Worm (Caenorhabditis elegans) whole organism, L3 larva: Measurements from ENCODE around the gene C06E4.1.

Source experiments
- ama-1 ChIP-seq: fragments of 150-350 bp; optimal IDR thresholded peaks from 2 replicates; lab custom pipeline; 2018
- ceh-16 ChIP-seq: sonication (generic microtip); optimal IDR thresholded peaks from 2 replicates; lab custom pipeline; 2017; ENCODE audit warnings: missing biosample characterization, missing genetic modification characterization
- ceh-28 ChIP-seq: fragments of 150-350 bp; optimal IDR thresholded peaks from 2 replicates; lab custom pipeline; 2014; ENCODE audit warnings: missing biosample characterization, missing genetic modification reagents, missing genetic modification characterization
- ceh-82 ChIP-seq: fragments of 150-350 bp; optimal IDR thresholded peaks from 2 replicates; lab custom pipeline; 2014; ENCODE audit warnings: missing biosample characterization, missing genetic modification characterization
- daf-12 ChIP-seq: fragments of 150-350 bp; optimal IDR thresholded peaks from 2 replicates; lab custom pipeline; 2014; ENCODE audit warnings: missing biosample characterization, missing genetic modification reagents, missing genetic modification characterization
- lin-15B ChIP-seq: fragments of 150-350 bp; optimal IDR thresholded peaks from 2 replicates; lab custom pipeline; 2014; ENCODE audit warnings: missing biosample characterization, missing genetic modification characterization
- lin-39 ChIP-seq: fragments of 150-350 bp; optimal IDR thresholded peaks from 2 replicates; lab custom pipeline; 2018; ENCODE audit warnings: missing biosample characterization, missing genetic modification reagents, missing genetic modification characterization
- mml-1 ChIP-seq: fragments of 150-350 bp; sonication (generic microtip); optimal IDR thresholded peaks from 3 replicates; lab custom pipeline; 2014; ENCODE audit warnings: missing biosample characterization, missing genetic modification characterization
- nhr-12 ChIP-seq: fragments of 150-350 bp; optimal IDR thresholded peaks from 2 replicates; lab custom pipeline; 2014; ENCODE audit warnings: missing biosample characterization, missing genetic modification characterization
- nhr-76 ChIP-seq: fragments of 150-350 bp; sonication (generic microtip); optimal IDR thresholded peaks from 5 replicates; lab custom pipeline; 2014; ENCODE audit warnings: missing biosample characterization, missing genetic modification characterization
- pha-4 ChIP-seq: fragments of 150-350 bp; optimal IDR thresholded peaks from 2 replicates; lab custom pipeline; 2014; ENCODE audit warnings: missing biosample characterization, missing genetic modification reagents, missing genetic modification characterization
- skn-1 ChIP-seq: fragments of 150-350 bp; optimal IDR thresholded peaks from 2 replicates; lab custom pipeline; 2014; ENCODE audit warnings: missing biosample characterization, missing genetic modification characterization
- tbx-2 ChIP-seq: sonication (generic microtip); optimal IDR thresholded peaks from 2 replicates; lab custom pipeline; 2016; ENCODE audit warnings: mild to moderate bottlenecking, missing genetic modification characterization, missing compliant biosample characterization

DNA sequence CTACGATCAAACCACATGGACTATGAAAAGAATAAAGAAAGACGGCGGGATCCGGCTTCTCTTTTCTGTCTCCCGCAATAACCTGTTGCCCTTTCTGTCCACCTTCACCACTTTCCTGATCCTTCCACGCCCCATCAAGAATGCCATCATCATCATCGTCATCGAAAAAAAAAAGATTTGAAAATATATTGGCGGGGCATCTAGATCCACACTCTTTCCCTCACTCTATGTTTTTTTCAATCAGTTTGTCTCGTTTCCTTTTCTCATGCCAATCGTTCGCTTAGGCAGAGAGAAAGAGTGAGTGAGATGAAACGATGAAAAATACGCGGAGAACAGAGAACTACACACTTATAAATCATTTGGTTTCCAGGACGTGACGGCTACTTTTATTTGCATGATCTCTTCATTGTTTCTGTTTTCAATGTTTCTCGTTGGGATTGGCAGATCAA is 49.5 kb upstream of the C06E4.1 start:
- no peak for TF ChIP-seq ceh-82
- TF ChIP-seq ceh-28 (tag; lab: Kevin White, UChicago), result no peak
- no peak for TF ChIP-seq nhr-76 (tag; lab: Kevin White, UChicago)
- no peak for TF ChIP-seq ama-1 (lab: Kevin White, UChicago)
- no peak for TF ChIP-seq tbx-2 (tag; lab: Kevin White, UChicago)
- TF ChIP-seq skn-1, result no peak
- TF ChIP-seq nhr-12 (tag; lab: Kevin White, UChicago), result no peak
- no peak for TF ChIP-seq lin-15B (tag; lab: Kevin White, UChicago)
- no peak for TF ChIP-seq daf-12 (tag; lab: Kevin White, UChicago)
- TF ChIP-seq lin-39, result peak; percentile 7
- no peak for TF ChIP-seq mml-1 (tag; lab: Kevin White, UChicago)
- TF ChIP-seq pha-4 (tag; lab: Kevin White, UChicago), result no peak
- TF ChIP-seq ceh-16 (tag; lab: Kevin White, UChicago), result no peak
